Worm (Caenorhabditis elegans): ENCODE results near the gene cutl-17.
A peak's percentile ranks its signal among the peaks of the same experiment; 100 is the strongest.

cutl-17 gene

DNA sequence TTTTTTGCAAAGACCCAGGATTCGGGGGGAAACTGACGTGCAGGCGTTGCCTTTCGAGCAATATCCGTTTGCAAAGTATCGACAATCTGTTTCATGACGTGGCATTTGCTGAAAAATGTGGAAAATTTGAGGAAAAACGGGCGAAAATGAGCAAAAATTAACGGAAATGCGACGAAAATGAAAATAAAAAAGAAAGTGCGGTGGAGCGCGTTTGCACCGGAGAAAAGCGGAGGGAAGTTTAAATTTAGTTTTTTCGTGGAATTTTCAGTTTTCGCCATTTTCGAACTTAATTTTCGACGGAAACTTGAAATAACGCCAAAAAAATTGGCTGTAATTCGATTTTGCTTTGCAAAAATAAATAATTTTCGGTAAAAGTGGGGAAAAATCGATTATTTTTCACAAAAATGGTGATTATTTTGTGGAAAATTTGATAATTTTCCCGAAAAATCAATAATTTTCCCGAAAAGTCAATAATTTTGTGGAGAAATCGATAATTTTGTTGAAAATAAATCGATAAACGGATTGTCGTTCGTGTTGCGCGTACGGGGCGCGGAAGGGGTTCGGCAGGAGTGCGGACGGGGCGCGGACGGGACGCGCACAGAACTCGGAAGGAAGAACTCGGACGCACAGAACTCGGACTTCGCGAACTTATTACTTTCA, 53.4 kb downstream of the cutl-17 start:
- peak in 1 of 3 experiments; percentile 8 for TF ChIP-seq ceh-82 (tag; optimal IDR thresholded peaks at IDR 0.05)
- no peak for TF ChIP-seq aly-2 (tag; optimal IDR thresholded peaks at IDR 0.05)
- TF ChIP-seq jun-1 (tag; optimal IDR thresholded peaks at IDR 0.05): no peak
- TF ChIP-seq lin-35 (GFP tag; optimal IDR thresholded peaks at IDR 0.05): peak; percentile 87 to 93
- TF ChIP-seq aha-1 (tag; optimal IDR thresholded peaks at IDR 0.05): no peak
- peak; percentile 38 for TF ChIP-seq irx-1 (tag; optimal IDR thresholded peaks at IDR 0.05)
- peak; percentile 22 for TF ChIP-seq snu-23 (GFP tag; optimal IDR thresholded peaks at IDR 0.05)
- TF ChIP-seq snpc-4 (tag; optimal IDR thresholded peaks at IDR 0.05): no peak
- TF ChIP-seq lin-13 (GFP tag; optimal IDR thresholded peaks at IDR 0.05): no peak
- no peak for TF ChIP-seq fos-1 (tag; optimal IDR thresholded peaks at IDR 0.05)
- TF ChIP-seq lin-15B (tag; optimal IDR thresholded peaks at IDR 0.05): no peak
- no peak for TF ChIP-seq C04F5.9 (tag; optimal IDR thresholded peaks at IDR 0.05)
- TF ChIP-seq C16A3.4 (tag; optimal IDR thresholded peaks at IDR 0.05): no peak
- TF ChIP-seq xbp-1 (tag; optimal IDR thresholded peaks at IDR 0.05): peak; percentile 45
- no peak for TF ChIP-seq sup-37 (GFP tag; optimal IDR thresholded peaks at IDR 0.05)
- TF ChIP-seq tbx-2 (tag; optimal IDR thresholded peaks at IDR 0.05): peak; percentile 22
- TF ChIP-seq lsy-2 (tag; optimal IDR thresholded peaks at IDR 0.05): peak in 1 of 2 experiments; percentile 39
- no peak for TF ChIP-seq unc-130 (tag; optimal IDR thresholded peaks at IDR 0.05)
- TF ChIP-seq nhr-28 (tag; optimal IDR thresholded peaks at IDR 0.05): no peak
- no peak for TF ChIP-seq C34B4.2 (tag; optimal IDR thresholded peaks at IDR 0.05)
- TF ChIP-seq egl-13 (tag; optimal IDR thresholded peaks at IDR 0.05): no peak
- no peak for TF ChIP-seq mep-1 (tag; optimal IDR thresholded peaks at IDR 0.05)
- no peak for TF ChIP-seq ets-5 (GFP tag; IDR thresholded peaks at IDR 0.05)
- no peak for TF ChIP-seq zip-4 (GFP tag; optimal IDR thresholded peaks at IDR 0.05)
- TF ChIP-seq rnt-1 (tag; optimal IDR thresholded peaks at IDR 0.05): peak; percentile 45
- peak; percentile 57 for TF ChIP-seq nhr-47 (tag; optimal IDR thresholded peaks at IDR 0.05)
- TF ChIP-seq pax-3 (tag; optimal IDR thresholded peaks at IDR 0.05): no peak
- TF ChIP-seq ama-1 (optimal IDR thresholded peaks at IDR 0.05): no peak
- no peak; the same call in 1 of the 2 replicates for TF ChIP-seq grh-1 (GFP tag; IDR thresholded peaks at IDR 0.05)
- TF ChIP-seq dsc-1 (tag; optimal IDR thresholded peaks at IDR 0.05): peak; percentile 17
- no peak for TF ChIP-seq Y116A8C.19 (tag; optimal IDR thresholded peaks at IDR 0.05; ENCODE audit: borderline replicate concordance)
- TF ChIP-seq ces-1 (GFP tag; optimal IDR thresholded peaks at IDR 0.05): no peak
- TF ChIP-seq unc-98 (GFP tag; IDR thresholded peaks at IDR 0.05): no peak
- no peak for TF ChIP-seq sox-4 (tag; optimal IDR thresholded peaks at IDR 0.05)
- no peak for TF ChIP-seq fkh-4 (tag; optimal IDR thresholded peaks at IDR 0.05; ENCODE audit: borderline replicate concordance)
- no peak for TF ChIP-seq alr-1 (tag; optimal IDR thresholded peaks at IDR 0.05; ENCODE audit: borderline replicate concordance)
- no peak for TF ChIP-seq mab-9 (GFP tag; IDR thresholded peaks at IDR 0.05)
- no peak for TF ChIP-seq lir-3 (tag; optimal IDR thresholded peaks at IDR 0.05; ENCODE audit: poor library complexity)
- TF ChIP-seq nhr-19 (GFP tag; conservative IDR thresholded peaks at IDR 0.05): peak; percentile 36; the same call in 1 of the 2 replicates
- no peak for TF ChIP-seq ceh-63 (GFP tag; optimal IDR thresholded peaks at IDR 0.05)
- TF ChIP-seq elt-3 (tag; optimal IDR thresholded peaks at IDR 0.05): no peak
- TF ChIP-seq nhr-77 (tag; optimal IDR thresholded peaks at IDR 0.05): no peak
- TF ChIP-seq lin-39 (tag; optimal IDR thresholded peaks at IDR 0.05): no peak
- TF ChIP-seq pqm-1 (tag; optimal IDR thresholded peaks at IDR 0.05): no peak
- no peak for TF ChIP-seq egl-27 (tag; optimal IDR thresholded peaks at IDR 0.05)
- TF ChIP-seq blmp-1 (tag; optimal IDR thresholded peaks at IDR 0.05): no peak
- peak; percentile 75 for TF ChIP-seq nhr-85 (tag)
- no peak for TF ChIP-seq pag-3 (tag; optimal IDR thresholded peaks at IDR 0.05; ENCODE audit: borderline replicate concordance, insufficient read depth)
- peak; percentile 87 to 90 (median 90) for TF ChIP-seq dpl-1 (GFP tag; optimal IDR thresholded peaks at IDR 0.05)
- TF ChIP-seq efl-1 (optimal IDR thresholded peaks at IDR 0.05): peak; percentile 93 to 96
- peak; percentile 92 to 99 for TF ChIP-seq efl-1 (GFP tag; optimal IDR thresholded peaks at IDR 0.05 in 1 of 2)
- TF ChIP-seq nhr-71 (tag; optimal IDR thresholded peaks at IDR 0.05): peak; percentile 49

Data from whole organism, L1 larva.